Fruit fly (Drosophila melanogaster) whole organism, embryonic: ENCODE measurements around the gene gish.
A peak's percentile ranks its signal among the peaks of the same experiment; 100 is the strongest.

ENCODE experiments used
- CG10431 ChIP-seq: fragments of 200-800 bp; sonication (Bioruptor generic); optimal IDR thresholded peaks from 3 replicates; lab custom pipeline; 2018; ENCODE audit warnings: missing biosample characterization, mild to moderate bottlenecking, missing genetic modification characterization
- CG10462 ChIP-seq: fragments of 200-800 bp; sonication (Bioruptor generic); optimal IDR thresholded peaks from 2 replicates; lab custom pipeline; 2016; ENCODE audit warnings: missing biosample characterization, missing genetic modification characterization
- CG10565 ChIP-seq: fragments of 200-800 bp; sonication (Bioruptor generic); optimal IDR thresholded peaks from 3 replicates; lab custom pipeline; 2016; ENCODE audit warnings: missing biosample characterization, mild to moderate bottlenecking, missing genetic modification characterization
- CG12071 ChIP-seq: fragments of 200-800 bp; sonication (Bioruptor generic); optimal IDR thresholded peaks from 3 replicates; lab custom pipeline; 2018; ENCODE audit warnings: missing biosample characterization, mild to moderate bottlenecking, missing genetic modification characterization
- CG1233 ChIP-seq: fragments of 200-800 bp; sonication (Bioruptor generic); optimal IDR thresholded peaks from 4 replicates; lab custom pipeline; 2018; ENCODE audit warnings: missing biosample characterization, mild to moderate bottlenecking, missing genetic modification characterization
- CG13296 ChIP-seq: fragments of 200-800 bp; sonication (Bioruptor generic); optimal IDR thresholded peaks from 3 replicates; lab custom pipeline; 2018; ENCODE audit warnings: missing biosample characterization, mild to moderate bottlenecking, missing genetic modification characterization
- CG14667 ChIP-seq: fragments of 200-800 bp; sonication (Bioruptor generic); IDR thresholded peaks from 2 replicates; pipeline ENCODE4 v1.3.6; 2022; ENCODE audit warnings: missing biosample characterization, missing genetic modification characterization
- CG1603 ChIP-seq: fragments of 200-800 bp; sonication (Bioruptor generic); optimal IDR thresholded peaks from 2 replicates; lab custom pipeline; 2019; ENCODE audit warnings: missing biosample characterization, mild to moderate bottlenecking, missing genetic modification characterization, moderate library complexity
- CG1647 ChIP-seq: fragments of 200-800 bp; sonication (Bioruptor generic); optimal IDR thresholded peaks from 3 replicates; lab custom pipeline; 2016; ENCODE audit warnings: missing biosample characterization, missing genetic modification characterization
- CG16779 ChIP-seq: fragments of 200-800 bp; sonication (Bioruptor generic); IDR thresholded peaks from 2 replicates; pipeline ENCODE4 v1.3.6; 2022; ENCODE audit warnings: missing biosample characterization, missing genetic modification characterization
- CG17829 ChIP-seq: fragments of 200-800 bp; optimal IDR thresholded peaks from 2 replicates; lab custom pipeline; 2019; ENCODE audit warnings: missing biosample characterization, mild to moderate bottlenecking, missing genetic modification characterization, moderate library complexity
- CG17912 ChIP-seq: fragments of 200-800 bp; sonication (Bioruptor generic); optimal IDR thresholded peaks from 2 replicates; lab custom pipeline; 2018; ENCODE audit warnings: missing biosample characterization, mild to moderate bottlenecking, missing genetic modification characterization
- CG18764 ChIP-seq: fragments of 200-800 bp; sonication (Bioruptor generic); optimal IDR thresholded peaks from 3 replicates; lab custom pipeline; 2016; ENCODE audit warnings: missing biosample characterization, missing genetic modification characterization
- CG3163 ChIP-seq: fragments of 200-800 bp; sonication (Bioruptor generic); optimal IDR thresholded peaks from 3 replicates; lab custom pipeline; 2016; ENCODE audit warnings: missing biosample characterization, missing genetic modification characterization
- CG3995 ChIP-seq: fragments of 200-800 bp; sonication (Bioruptor generic); optimal IDR thresholded peaks from 3 replicates; lab custom pipeline; 2016; ENCODE audit warnings: missing biosample characterization, missing genetic modification characterization
- CG6854 ChIP-seq: fragments of 200-800 bp; sonication (Bioruptor generic); optimal IDR thresholded peaks from 3 replicates; lab custom pipeline; 2017; ENCODE audit warnings: missing biosample characterization, mild to moderate bottlenecking, missing genetic modification characterization
- CG7357 ChIP-seq: fragments of 200-800 bp; sonication (Bioruptor generic); IDR thresholded peaks from 3 replicates; pipeline ENCODE4 v1.3.6; 2022; ENCODE audit warnings: missing biosample characterization, missing genetic modification characterization
- CG9797 ChIP-seq: fragments of 200-800 bp; sonication (Bioruptor generic); optimal IDR thresholded peaks from 3 replicates; lab custom pipeline; 2018; ENCODE audit warnings: missing biosample characterization, mild to moderate bottlenecking, missing genetic modification characterization
- CTCF ChIP-seq: fragments of 200-800 bp; sonication (Bioruptor generic); optimal IDR thresholded peaks from 2 replicates; lab custom pipeline; 2017; ENCODE audit warnings: missing biosample characterization, mild to moderate bottlenecking, missing genetic modification characterization, moderate library complexity
- Camta ChIP-seq: fragments of 200-800 bp; sonication (Bioruptor generic); optimal IDR thresholded peaks from 2 replicates; lab custom pipeline; 2016; ENCODE audit warnings: missing biosample characterization, missing genetic modification characterization
- CkIIα-i1 ChIP-seq: fragments of 200-800 bp; sonication (Bioruptor generic); IDR thresholded peaks from 2 replicates; pipeline ENCODE4 v1.3.6; 2022; ENCODE audit warnings: missing biosample characterization, missing genetic modification characterization
- D ChIP-seq, 2 experiments: fragments of 200-800 bp in 1 of 2; fragments of >200 bp in 1 of 2; sonication (Bioruptor generic) in 1 of 2; optimal IDR thresholded peaks; 2 replicates in 1 of 2; 3 replicates in 1 of 2; lab custom pipeline; 2017; ENCODE audit warnings: mild to moderate bottlenecking in 1 of 2, missing biosample characterization in 1 of 2, missing genetic modification characterization in 1 of 2, missing genetic modification reagents in 1 of 2
- Dfd ChIP-seq, 2 experiments: fragments of >200 bp; optimal IDR thresholded peaks; 2 replicates each; lab custom pipeline; 2017; ENCODE audit warnings: missing biosample characterization in 2 of 2, missing genetic modification characterization in 2 of 2
- Doc3 ChIP-seq: fragments of 200-800 bp; sonication (Bioruptor generic); IDR thresholded peaks from 3 replicates; pipeline ENCODE4 v1.3.6; 2022; ENCODE audit warnings: missing biosample characterization, missing genetic modification characterization; ENCODE audit not compliant: partially characterized antibody
- ERR ChIP-seq: fragments of 200-800 bp; sonication (Bioruptor generic); optimal IDR thresholded peaks from 2 replicates; lab custom pipeline; 2016; ENCODE audit warnings: missing biosample characterization, missing genetic modification characterization
- Ets65A ChIP-seq: fragments of 200-800 bp; sonication (Bioruptor generic); peaks from one replicate; lab custom pipeline; 2016; ENCODE audit warnings: missing biosample characterization, missing genetic modification characterization
- HmgD ChIP-seq: fragments of 200-800 bp; sonication (Bioruptor generic); optimal IDR thresholded peaks from 3 replicates; lab custom pipeline; 2016; ENCODE audit warnings: missing biosample characterization, missing genetic modification characterization
- MESR4 ChIP-seq: fragments of 200-800 bp; sonication (Bioruptor generic); optimal IDR thresholded peaks from 2 replicates; lab custom pipeline; 2018; ENCODE audit warnings: missing biosample characterization, mild to moderate bottlenecking, missing genetic modification characterization, moderate library complexity
- MTF-1 ChIP-seq: fragments of 200-800 bp; sonication (Bioruptor generic); optimal IDR thresholded peaks from 2 replicates; lab custom pipeline; 2018; ENCODE audit warnings: missing biosample characterization, mild to moderate bottlenecking, missing genetic modification characterization, borderline replicate concordance
- ac ChIP-seq: fragments of 200-800 bp; sonication (Bioruptor generic); optimal IDR thresholded peaks from 3 replicates; lab custom pipeline; 2017; ENCODE audit warnings: missing biosample characterization, mild to moderate bottlenecking, missing genetic modification characterization
- az2 ChIP-seq: fragments of 200-800 bp; sonication (Bioruptor generic); optimal IDR thresholded peaks from 3 replicates; lab custom pipeline; 2016; ENCODE audit warnings: missing biosample characterization, missing genetic modification characterization
- croc ChIP-seq: fragments of 200-800 bp; sonication (Bioruptor generic); conservative IDR thresholded peaks from 3 replicates; pipeline ENCODE4 v1.3.6; 2022; ENCODE audit warnings: missing biosample characterization, missing genetic modification characterization
- dmrt99B ChIP-seq: fragments of 200-800 bp; sonication (Bioruptor generic); optimal IDR thresholded peaks from 2 replicates; lab custom pipeline; 2018; ENCODE audit warnings: missing biosample characterization, mild to moderate bottlenecking, missing genetic modification characterization, moderate library complexity
- dysf ChIP-seq: fragments of 200-800 bp; sonication (Bioruptor generic); IDR thresholded peaks from 3 replicates; pipeline ENCODE4 v1.3.6; 2022; ENCODE audit warnings: missing biosample characterization, missing genetic modification characterization
- fd3F ChIP-seq: fragments of 200-800 bp; sonication (Bioruptor generic); optimal IDR thresholded peaks from 2 replicates; lab custom pipeline; 2018; ENCODE audit warnings: missing biosample characterization, mild to moderate bottlenecking, missing genetic modification characterization, moderate library complexity
- gcm2 ChIP-seq: fragments of 200-800 bp; sonication (Bioruptor generic); optimal IDR thresholded peaks from 2 replicates; lab custom pipeline; 2016; ENCODE audit warnings: missing biosample characterization, missing genetic modification characterization
- grau ChIP-seq: fragments of 200-800 bp; optimal IDR thresholded peaks from 3 replicates; lab custom pipeline; 2019; ENCODE audit warnings: missing biosample characterization, mild to moderate bottlenecking, missing genetic modification characterization, moderate library complexity
- gt ChIP-seq: fragments of 200-800 bp; sonication (Bioruptor generic); IDR thresholded peaks from 2 replicates; pipeline ENCODE4 v1.3.6; 2022; ENCODE audit warnings: missing biosample characterization, missing genetic modification characterization
- lab ChIP-seq: fragments of 200-800 bp; sonication (Bioruptor generic); optimal IDR thresholded peaks from 3 replicates; lab custom pipeline; 2017; ENCODE audit warnings: missing biosample characterization, missing genetic modification characterization, mild to moderate bottlenecking, moderate library complexity, missing genetic modification reagents
- lilli ChIP-seq: fragments of 200-800 bp; sonication (Bioruptor generic); optimal IDR thresholded peaks from 3 replicates; lab custom pipeline; 2016; ENCODE audit warnings: missing biosample characterization, missing genetic modification characterization
- mam ChIP-seq: fragments of 200-800 bp; sonication (Bioruptor generic); optimal IDR thresholded peaks from 3 replicates; lab custom pipeline; 2016; ENCODE audit warnings: missing biosample characterization, missing genetic modification characterization
- nau ChIP-seq: fragments of 200-800 bp; sonication (Bioruptor generic); optimal IDR thresholded peaks from 3 replicates; lab custom pipeline; 2017; ENCODE audit warnings: missing biosample characterization, mild to moderate bottlenecking, missing genetic modification characterization, missing genetic modification reagents
- oc ChIP-seq: fragments of 200-800 bp; sonication (Bioruptor generic); optimal IDR thresholded peaks from 2 replicates; lab custom pipeline; 2018; ENCODE audit warnings: missing biosample characterization, mild to moderate bottlenecking, missing genetic modification characterization, moderate library complexity
- pan ChIP-seq, 4 experiments: fragments of >200 bp in 3 of 4; fragments of 200-800 bp in 1 of 4; sonication (Bioruptor generic) in 1 of 4; optimal IDR thresholded peaks in 3 of 4; IDR thresholded peaks in 1 of 4; 2 replicates each; pipeline versions ENCODE4 v1.3.6 to Lab custom; 2017 to 2022; ENCODE audit warnings: missing biosample characterization in 2 of 4, missing genetic modification characterization in 2 of 4, mixed read lengths in 1 of 4
- peb ChIP-seq: fragments of 200-800 bp; sonication (Bioruptor generic); IDR thresholded peaks from 2 replicates; pipeline ENCODE4 v1.3.6; 2022; ENCODE audit warnings: missing biosample characterization, missing genetic modification characterization
- pita ChIP-seq: fragments of 200-800 bp; sonication (Bioruptor generic); optimal IDR thresholded peaks from 2 replicates; lab custom pipeline; 2017; ENCODE audit warnings: missing biosample characterization, mild to moderate bottlenecking, missing genetic modification characterization
- stc ChIP-seq: fragments of 200-800 bp; sonication (Bioruptor generic); IDR thresholded peaks from 2 replicates; pipeline ENCODE4 v1.3.6; 2022; ENCODE audit warnings: missing biosample characterization, missing genetic modification characterization
- wdn ChIP-seq: fragments of 200-800 bp; sonication (Bioruptor generic); IDR thresholded peaks from 2 replicates; pipeline ENCODE4 v1.3.6; 2022; ENCODE audit warnings: missing biosample characterization, missing genetic modification characterization
- wor ChIP-seq: fragments of 200-800 bp; sonication (Bioruptor generic); IDR thresholded peaks from 2 replicates; pipeline ENCODE4 v1.3.6; 2022; ENCODE audit warnings: missing biosample characterization, missing genetic modification characterization
- yki ChIP-seq: fragments of >200 bp; optimal IDR thresholded peaks from 3 replicates; lab custom pipeline; 2018

The gish gene

dm6 chr3R:16241102-16241779 is 31.0 kb upstream of the gish start (continued):
- TF ChIP-seq ac (GFP tag; lab: Kevin White, UChicago) (no peak), CG12071 (GFP tag; lab: Kevin White, UChicago) (peak; percentile 51), mam (GFP tag; lab: Kevin White, UChicago) (peak; percentile 48), CG9797 (GFP tag; lab: Kevin White, UChicago) (no peak), pita (GFP tag; lab: Kevin White, UChicago) (no peak), CG13296 (GFP tag; lab: Kevin White, UChicago) (no peak), CG3163 (GFP tag; lab: Kevin White, UChicago) (peak; percentile 78), CG1647 (peak; percentile 60), CTCF (GFP tag; lab: Kevin White, UChicago) (peak; percentile 17), CG16779 (GFP tag; lab: Robert Waterston, UW) (no peak), gcm2 (GFP tag; lab: Kevin White, UChicago) (peak; percentile 30), D (optimal IDR thresholded peaks at IDR 0.05; lab: Kevin White, UChicago) (peak; percentile 33), D (GFP tag; optimal IDR thresholded peaks at IDR 0.05; lab: Kevin White, UChicago) (peak; percentile 0), oc (peak; percentile 82), ERR (peak; percentile 64), CG10462 (GFP tag; lab: Kevin White, UChicago) (peak; percentile 87), az2 (GFP tag; lab: Kevin White, UChicago) (peak; percentile 10), lab (peak; percentile 81), lilli (GFP tag; lab: Kevin White, UChicago) (peak; percentile 16), CG17912 (GFP tag; lab: Kevin White, UChicago) (peak; percentile 47), CG3995 (GFP tag; lab: Kevin White, UChicago) (peak; percentile 32), CG6854 (GFP tag; lab: Kevin White, UChicago) (no peak), Doc3 (GFP tag; lab: Robert Waterston, UW) (no peak), dysf (GFP tag; lab: Robert Waterston, UW) (no peak), CG1603 (tag; lab: Kevin White, UChicago) (peak; percentile 43), Dfd (GFP tag; optimal IDR thresholded peaks at IDR 0.05; lab: Kevin White, UChicago) (no peak), fd3F (GFP tag; lab: Kevin White, UChicago) (no peak), Ets65A (GFP tag; lab: Kevin White, UChicago) (peak; percentile 33), CG17829 (tag; lab: Kevin White, UChicago) (peak; percentile 47), CG1233 (GFP tag; lab: Kevin White, UChicago) (peak; percentile 17), MTF-1 (GFP tag; lab: Kevin White, UChicago) (peak; percentile 46), gt (GFP tag; lab: Robert Waterston, UW) (no peak), Camta (GFP tag; lab: Kevin White, UChicago) (no peak), MESR4 (GFP tag; lab: Kevin White, UChicago) (peak; percentile 16), stc (GFP tag; lab: Robert Waterston, UW) (no peak), nau (peak; percentile 47), wdn (GFP tag; lab: Robert Waterston, UW) (no peak), grau (tag; lab: Kevin White, UChicago) (peak; percentile 27), dmrt99B (peak; percentile 10), peb (GFP tag; lab: Robert Waterston, UW) (no peak), CG10431 (GFP tag; lab: Kevin White, UChicago) (no peak), CG14667 (GFP tag; lab: Robert Waterston, UW) (no peak), CG7357 (GFP tag; lab: Robert Waterston, UW) (0 out of 3 replicates have a peak, but pooled peaks have one; percentile 16), yki (lab: Kevin White, UChicago) (peak; percentile 70), CkIIα-i1 (no peak), croc (GFP tag; lab: Robert Waterston, UW) (no peak), pan (optimal IDR thresholded peaks at IDR 0.05; lab: Kevin White, UChicago) (no peak), pan (GFP tag; optimal IDR thresholded peaks at IDR 0.05 in 1 of 2, IDR thresholded peaks at IDR 0.05 in 1 of 2) (no peak), CG10565 (no peak), HmgD (peak; percentile 17), wor (GFP tag; lab: Robert Waterston, UW) (no peak), CG18764 (peak; percentile 13)
